Worm (Caenorhabditis elegans): ENCODE measurements around the gene T02E9.6.

DNA sequence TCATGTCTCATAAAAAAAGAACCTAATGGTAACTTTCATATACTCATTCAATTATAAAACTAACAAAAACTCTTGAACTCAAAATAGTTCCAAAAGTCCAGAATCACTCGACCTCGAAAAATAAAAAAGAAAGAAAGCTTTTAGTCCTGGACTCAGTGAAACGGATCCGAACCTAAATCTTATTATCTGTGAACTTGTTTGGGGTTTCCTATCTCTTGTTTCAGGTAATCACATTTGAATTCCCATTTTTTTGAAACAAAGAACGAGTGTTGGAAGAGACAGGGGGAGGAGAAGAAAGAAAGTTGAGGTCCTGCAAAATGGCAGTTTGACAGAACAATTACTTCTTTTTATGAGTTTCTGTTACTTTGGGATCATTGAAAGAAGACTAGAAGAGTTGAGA lies 20.2 kb upstream of the T02E9.6 start:
- TF ChIP-seq tbx-11 (GFP tag; IDR thresholded peaks at IDR 0.05), result no peak
- no peak for TF ChIP-seq ama-1 (optimal IDR thresholded peaks at IDR 0.05)
